Worm (Caenorhabditis elegans) whole organism, midembryonic: ENCODE data around the gene nmy-3.
"Not testable (repeated sequence)": the region's sequence is repeated elsewhere in the genome, so short reads cannot be mapped to it uniquely, and the experiment has no call there.

Experiments used
- T22C8.4 ChIP-seq: fragments of 200-800 bp; sonication (Bioruptor generic); IDR thresholded peaks from 2 replicates; pipeline ENCODE4 v1.3.6; 2022; ENCODE audit warnings: missing genetic modification characterization, missing compliant biosample characterization
- klf-2 ChIP-seq: fragments of 200-800 bp; sonication (Bioruptor generic); conservative IDR thresholded peaks from 2 replicates; pipeline ENCODE4 v1.3.6; 2022; ENCODE audit warnings: missing genetic modification reagents, missing genetic modification characterization, missing compliant biosample characterization
- med-1 ChIP-seq: sonication (generic microtip); optimal IDR thresholded peaks from 2 replicates; lab custom pipeline; 2017; ENCODE audit warnings: missing genetic modification characterization, mild to moderate bottlenecking, missing compliant biosample characterization, antibody characterized with exemption, missing genetic modification reagents; ENCODE audit not compliant: insufficient read depth

DNA sequence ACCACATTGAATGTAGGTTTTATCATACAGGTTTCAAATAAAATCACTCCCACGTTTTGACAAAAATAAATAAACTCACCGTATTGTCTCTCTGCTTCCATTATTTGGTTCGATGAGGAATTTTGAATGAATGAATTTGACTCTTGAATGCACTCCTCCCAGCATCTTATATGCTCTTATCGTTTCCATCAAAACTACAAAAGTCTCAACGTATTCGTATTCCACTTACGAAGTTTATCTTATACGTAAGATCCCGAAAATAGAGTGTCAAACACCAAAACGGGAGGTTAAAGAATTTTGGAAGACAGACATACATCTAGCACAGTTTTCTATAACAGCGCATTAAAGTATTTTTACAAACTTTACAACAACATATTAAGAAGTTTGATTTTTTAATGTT is 19.5 kb downstream of the nmy-3 start, which contains the start of gene nhr-264:
- TF ChIP-seq klf-2; T22C8.4 (GFP tag; lab: Robert Waterston, UW); med-1 (GFP tag; lab: Kevin White, UChicago): not testable (repeated sequence)
